Worm (Caenorhabditis elegans) whole organism, L3 larva: ENCODE results near the gene K08B12.1.

Experiments used
- R02D3.7 ChIP-seq: fragments of 150-350 bp; optimal IDR thresholded peaks from 2 replicates; lab custom pipeline; 2014; ENCODE audit warnings: missing biosample characterization, missing genetic modification characterization
- ZK546.5 ChIP-seq: sonication (generic microtip); optimal IDR thresholded peaks from 2 replicates; lab custom pipeline; 2017; ENCODE audit warnings: missing biosample characterization, missing genetic modification characterization
- aly-2 ChIP-seq: fragments of 150-350 bp; optimal IDR thresholded peaks from 2 replicates; lab custom pipeline; 2014; ENCODE audit warnings: missing biosample characterization, missing genetic modification characterization
- ama-1 ChIP-seq: fragments of 150-350 bp; optimal IDR thresholded peaks from 2 replicates; lab custom pipeline; 2018
- ceh-16 ChIP-seq: sonication (generic microtip); optimal IDR thresholded peaks from 2 replicates; lab custom pipeline; 2017; ENCODE audit warnings: missing biosample characterization, missing genetic modification characterization
- ceh-28 ChIP-seq: fragments of 150-350 bp; optimal IDR thresholded peaks from 2 replicates; lab custom pipeline; 2014; ENCODE audit warnings: missing biosample characterization, missing genetic modification reagents, missing genetic modification characterization
- ceh-82 ChIP-seq: fragments of 150-350 bp; optimal IDR thresholded peaks from 2 replicates; lab custom pipeline; 2014; ENCODE audit warnings: missing biosample characterization, missing genetic modification characterization
- ceh-9 ChIP-seq: sonication (generic microtip); optimal IDR thresholded peaks from 2 replicates; lab custom pipeline; 2018; ENCODE audit warnings: missing biosample characterization, missing genetic modification characterization
- daf-12 ChIP-seq: fragments of 150-350 bp; optimal IDR thresholded peaks from 2 replicates; lab custom pipeline; 2014; ENCODE audit warnings: missing biosample characterization, missing genetic modification reagents, missing genetic modification characterization
- egl-27 ChIP-seq: sonication (generic microtip); optimal IDR thresholded peaks from 4 replicates; lab custom pipeline; 2017; ENCODE audit warnings: missing biosample characterization, missing genetic modification reagents, missing genetic modification characterization
- egl-5 ChIP-seq: fragments of 150-350 bp; optimal IDR thresholded peaks from 2 replicates; lab custom pipeline; 2017; ENCODE audit warnings: missing biosample characterization, missing genetic modification reagents, missing genetic modification characterization, inconsistent platforms
- elt-1 ChIP-seq: fragments of 150-350 bp; optimal IDR thresholded peaks from 2 replicates; lab custom pipeline; 2014; ENCODE audit warnings: missing biosample characterization, missing genetic modification characterization
- elt-2 ChIP-seq: sonication (generic microtip); optimal IDR thresholded peaks from 2 replicates; lab custom pipeline; 2016; ENCODE audit warnings: missing genetic modification reagents, mild to moderate bottlenecking, missing genetic modification characterization, missing compliant biosample characterization
- elt-3 ChIP-seq, 3 experiments: fragments of 150-350 bp in 1 of 3; sonication (generic microtip) in 2 of 3; optimal IDR thresholded peaks; 2 replicates in 2 of 3; 4 replicates in 1 of 3; lab custom pipeline; 2014 to 2017; ENCODE audit warnings: missing biosample characterization in 3 of 3, missing genetic modification characterization in 3 of 3
- eor-1 ChIP-seq, 2 experiments: fragments of 150-350 bp; optimal IDR thresholded peaks; 2 replicates each; lab custom pipeline; 2014 to 2018; ENCODE audit warnings: missing biosample characterization in 2 of 2, missing genetic modification characterization in 2 of 2
- fkh-10 ChIP-seq: sonication (generic microtip); optimal IDR thresholded peaks from 2 replicates; lab custom pipeline; 2017; ENCODE audit warnings: missing biosample characterization, missing genetic modification reagents, missing genetic modification characterization
- fkh-2 ChIP-seq: fragments of 150-350 bp; optimal IDR thresholded peaks from 2 replicates; lab custom pipeline; 2014; ENCODE audit warnings: missing biosample characterization, missing genetic modification reagents, missing genetic modification characterization
- fos-1 ChIP-seq: fragments of 150-350 bp; optimal IDR thresholded peaks from 2 replicates; lab custom pipeline; 2014; ENCODE audit warnings: missing biosample characterization, missing genetic modification characterization
- hmg-11 ChIP-seq: sonication (generic microtip); optimal IDR thresholded peaks from 2 replicates; lab custom pipeline; 2016; ENCODE audit warnings: missing genetic modification characterization, missing compliant biosample characterization
- jun-1 ChIP-seq: fragments of 150-350 bp; optimal IDR thresholded peaks from 2 replicates; lab custom pipeline; 2014; ENCODE audit warnings: missing biosample characterization, missing genetic modification reagents, missing genetic modification characterization
- lin-15B ChIP-seq: fragments of 150-350 bp; optimal IDR thresholded peaks from 2 replicates; lab custom pipeline; 2014; ENCODE audit warnings: missing biosample characterization, missing genetic modification characterization
- lin-39 ChIP-seq: fragments of 150-350 bp; optimal IDR thresholded peaks from 2 replicates; lab custom pipeline; 2018; ENCODE audit warnings: missing biosample characterization, missing genetic modification reagents, missing genetic modification characterization
- lsy-12 ChIP-seq: sonication (generic microtip); optimal IDR thresholded peaks from 2 replicates; lab custom pipeline; 2016; ENCODE audit warnings: mild to moderate bottlenecking, missing genetic modification characterization, missing compliant biosample characterization
- mdl-1 ChIP-seq: fragments of 150-350 bp; optimal IDR thresholded peaks from 2 replicates; lab custom pipeline; 2014; ENCODE audit warnings: missing biosample characterization, missing genetic modification characterization
- mml-1 ChIP-seq: fragments of 150-350 bp; sonication (generic microtip); optimal IDR thresholded peaks from 3 replicates; lab custom pipeline; 2014; ENCODE audit warnings: missing biosample characterization, missing genetic modification characterization
- nfya-1 ChIP-seq: sonication (generic microtip); optimal IDR thresholded peaks from 2 replicates; lab custom pipeline; 2017; ENCODE audit warnings: missing genetic modification characterization, mild to moderate bottlenecking, missing compliant biosample characterization, antibody characterized with exemption, moderate library complexity; ENCODE audit not compliant: insufficient read depth
- nhr-12 ChIP-seq: fragments of 150-350 bp; optimal IDR thresholded peaks from 2 replicates; lab custom pipeline; 2014; ENCODE audit warnings: missing biosample characterization, missing genetic modification characterization
- nhr-23 ChIP-seq: fragments of 150-350 bp; optimal IDR thresholded peaks from 2 replicates; lab custom pipeline; 2014; ENCODE audit warnings: missing biosample characterization, missing genetic modification reagents, missing genetic modification characterization
- nhr-237 ChIP-seq: fragments of 150-350 bp; optimal IDR thresholded peaks from 2 replicates; lab custom pipeline; 2014; ENCODE audit warnings: missing biosample characterization, missing genetic modification characterization
- nhr-25 ChIP-seq: sonication (generic microtip); optimal IDR thresholded peaks from 2 replicates; lab custom pipeline; 2017; ENCODE audit warnings: missing biosample characterization, missing genetic modification characterization
- nhr-28 ChIP-seq: fragments of 150-350 bp; optimal IDR thresholded peaks from 2 replicates; lab custom pipeline; 2014; ENCODE audit warnings: missing biosample characterization, missing genetic modification characterization
- nhr-43 ChIP-seq: sonication (generic microtip); optimal IDR thresholded peaks from 2 replicates; lab custom pipeline; 2016; ENCODE audit warnings: mild to moderate bottlenecking, missing genetic modification characterization, missing compliant biosample characterization; ENCODE audit not compliant: poor library complexity, severe bottlenecking
- nhr-67 ChIP-seq: fragments of 150-350 bp; optimal IDR thresholded peaks from 2 replicates; lab custom pipeline; 2014; ENCODE audit warnings: missing biosample characterization, missing genetic modification characterization
- nhr-77 ChIP-seq: fragments of 150-350 bp; optimal IDR thresholded peaks from 2 replicates; lab custom pipeline; 2014; ENCODE audit warnings: missing biosample characterization, missing genetic modification characterization
- pha-4 ChIP-seq: fragments of 150-350 bp; optimal IDR thresholded peaks from 2 replicates; lab custom pipeline; 2014; ENCODE audit warnings: missing biosample characterization, missing genetic modification reagents, missing genetic modification characterization
- pqm-1 ChIP-seq: fragments of 150-350 bp; optimal IDR thresholded peaks from 2 replicates; lab custom pipeline; 2017; ENCODE audit warnings: missing biosample characterization, missing genetic modification characterization, inconsistent platforms
- sea-2 ChIP-seq: fragments of 150-350 bp; sonication (generic microtip); optimal IDR thresholded peaks from 4 replicates; lab custom pipeline; 2014; ENCODE audit warnings: missing biosample characterization, missing genetic modification reagents, missing genetic modification characterization
- skn-1 ChIP-seq: fragments of 150-350 bp; optimal IDR thresholded peaks from 2 replicates; lab custom pipeline; 2014; ENCODE audit warnings: missing biosample characterization, missing genetic modification characterization
- snpc-4 ChIP-seq: fragments of 150-350 bp; optimal IDR thresholded peaks from 2 replicates; lab custom pipeline; 2014; ENCODE audit warnings: missing biosample characterization, missing genetic modification characterization
- tbx-2 ChIP-seq: sonication (generic microtip); optimal IDR thresholded peaks from 2 replicates; lab custom pipeline; 2016; ENCODE audit warnings: mild to moderate bottlenecking, missing genetic modification characterization, missing compliant biosample characterization
- unc-39 ChIP-seq: sonication (generic microtip); optimal IDR thresholded peaks from 4 replicates; lab custom pipeline; 2017; ENCODE audit warnings: missing biosample characterization, missing genetic modification characterization
- unc-62 ChIP-seq: fragments of 150-350 bp; sonication (generic microtip); optimal IDR thresholded peaks from 4 replicates; lab custom pipeline; 2014; ENCODE audit warnings: missing biosample characterization, missing genetic modification reagents, missing genetic modification characterization
- zag-1 ChIP-seq: fragments of 150-350 bp; optimal IDR thresholded peaks from 2 replicates; lab custom pipeline; 2014; ENCODE audit warnings: missing biosample characterization, missing genetic modification characterization
- ztf-11 ChIP-seq: fragments of 150-350 bp; optimal IDR thresholded peaks from 2 replicates; lab custom pipeline; 2014; ENCODE audit warnings: missing biosample characterization, missing genetic modification characterization
- ztf-4 ChIP-seq: fragments of 150-350 bp; optimal IDR thresholded peaks from 2 replicates; lab custom pipeline; 2014; ENCODE audit warnings: missing biosample characterization, missing genetic modification characterization

The K08B12.1 gene

DNA sequence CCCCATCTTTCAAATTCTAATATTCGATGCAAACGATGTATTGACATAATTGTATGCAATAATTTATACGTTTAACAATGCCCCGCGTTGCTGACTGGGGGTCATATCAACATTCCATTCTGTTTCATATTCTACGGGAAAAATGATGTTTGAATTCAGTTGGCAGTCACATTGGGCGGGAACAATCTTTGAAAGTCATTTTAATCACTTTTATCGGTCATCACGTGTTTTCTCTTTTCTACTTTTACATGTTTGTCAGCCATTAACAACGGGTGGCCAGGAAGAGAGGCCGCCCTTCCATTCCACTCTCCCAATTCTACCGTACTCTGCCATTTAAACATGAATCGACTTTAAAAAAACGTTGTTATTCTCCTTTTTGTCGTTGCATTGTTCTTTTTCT, 10.5 kb upstream of the K08B12.1 start:
- TF ChIP-seq lin-39 (tag; lab: Kevin White, UChicago): no peak
- TF ChIP-seq lsy-12: no peak
- no peak for TF ChIP-seq snpc-4 (tag; lab: Kevin White, UChicago)
- peak; percentile 32 for TF ChIP-seq pqm-1 (tag; lab: Kevin White, UChicago)
- TF ChIP-seq R02D3.7 (tag; lab: Kevin White, UChicago): no peak
- no peak for TF ChIP-seq nhr-28 (tag; lab: Kevin White, UChicago)
- TF ChIP-seq unc-39: no peak
- TF ChIP-seq nhr-23 (tag; lab: Kevin White, UChicago): peak; percentile 12
- no peak for TF ChIP-seq daf-12
- TF ChIP-seq fkh-10 (GFP tag; lab: Kevin White, UChicago): no peak
- peak; percentile 50 for TF ChIP-seq nhr-43
- no peak for TF ChIP-seq ztf-11 (tag; lab: Kevin White, UChicago)
- TF ChIP-seq ceh-82: no peak
- TF ChIP-seq nhr-25: no peak
- no peak for TF ChIP-seq sea-2 (GFP tag; lab: Kevin White, UChicago)
- TF ChIP-seq nfya-1 (tag; lab: Kevin White, UChicago): peak; percentile 15
- no peak for TF ChIP-seq eor-1 (tag; optimal IDR thresholded peaks at IDR 0.05; lab: Kevin White, UChicago)
- no peak for TF ChIP-seq fkh-2
- no peak for TF ChIP-seq zag-1
- TF ChIP-seq aly-2 (tag; lab: Kevin White, UChicago): no peak
- TF ChIP-seq ceh-28 (tag; lab: Kevin White, UChicago): no peak
- TF ChIP-seq skn-1 (tag; lab: Kevin White, UChicago): no peak
- no peak for TF ChIP-seq elt-3 (tag; optimal IDR thresholded peaks at IDR 0.05; lab: Kevin White, UChicago)
- peak; percentile 2 for TF ChIP-seq jun-1 (tag; lab: Kevin White, UChicago)
- no peak for TF ChIP-seq nhr-67 (tag; lab: Kevin White, UChicago)
- no peak for TF ChIP-seq ama-1 (lab: Kevin White, UChicago)
- no peak for TF ChIP-seq ceh-9 (tag; lab: Kevin White, UChicago)
- TF ChIP-seq nhr-237 (tag; lab: Kevin White, UChicago): no peak
- TF ChIP-seq ceh-16 (tag; lab: Kevin White, UChicago): no peak
- TF ChIP-seq nhr-12 (tag; lab: Kevin White, UChicago): no peak
- no peak for TF ChIP-seq egl-5 (tag; lab: Kevin White, UChicago)
- no peak for TF ChIP-seq tbx-2 (tag; lab: Kevin White, UChicago)
- no peak for TF ChIP-seq mml-1 (tag; lab: Kevin White, UChicago)
- no peak for TF ChIP-seq ZK546.5 (tag; lab: Kevin White, UChicago)
- TF ChIP-seq elt-1 (tag; lab: Kevin White, UChicago): no peak
- TF ChIP-seq egl-27 (tag; lab: Kevin White, UChicago): no peak
- TF ChIP-seq nhr-77 (tag; lab: Kevin White, UChicago): no peak
- TF ChIP-seq pha-4 (tag; lab: Kevin White, UChicago): peak; percentile 24
- TF ChIP-seq mdl-1 (tag; lab: Kevin White, UChicago): no peak
- no peak for TF ChIP-seq ztf-4 (tag; lab: Kevin White, UChicago)
- TF ChIP-seq elt-2: peak; percentile 54
- TF ChIP-seq hmg-11 (tag; lab: Kevin White, UChicago): no peak
- TF ChIP-seq lin-15B: no peak
- TF ChIP-seq fos-1 (tag; lab: Kevin White, UChicago): no peak
- no peak for TF ChIP-seq unc-62
- TF ChIP-seq, all 47 proteins: peak for 7

DNA sequence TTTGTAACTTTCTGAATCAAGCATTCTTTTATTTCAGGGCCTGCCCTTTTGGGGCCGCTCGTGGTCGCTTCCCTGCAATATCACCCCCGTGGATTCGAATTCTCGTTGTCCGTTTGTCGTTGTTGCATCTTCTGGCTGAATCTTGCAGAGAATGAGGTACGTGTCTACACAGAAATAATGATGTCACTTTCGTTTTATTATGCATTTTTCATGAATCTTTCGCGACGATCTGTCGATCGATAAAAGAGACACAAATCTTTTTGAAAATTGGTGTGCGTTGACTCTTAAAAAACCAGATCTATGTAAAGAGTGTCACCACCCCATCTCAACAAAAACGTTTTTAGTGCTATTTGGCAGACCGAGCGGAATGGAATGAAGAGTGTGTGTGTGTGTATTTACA, 10.0 kb upstream of the K08B12.1 start:
- TF ChIP-seq pha-4 (tag; lab: Kevin White, UChicago): peak; percentile 15
- peak; percentile 28 for TF ChIP-seq elt-1 (tag; lab: Kevin White, UChicago)
- TF ChIP-seq nhr-25: peak; percentile 35
- no peak for TF ChIP-seq fkh-10 (GFP tag; lab: Kevin White, UChicago)
